Fruit fly (Drosophila melanogaster) whole organism, prepupa: ENCODE data around the gene CG13999.

Experiments used
- Blimp-1 ChIP-seq: fragments of 200-800 bp; sonication (Bioruptor generic); optimal IDR thresholded peaks from 3 replicates; lab custom pipeline; 2017; ENCODE audit warnings: missing biosample characterization, missing genetic modification characterization, mild to moderate bottlenecking, moderate library complexity, missing genetic modification reagents
- CG10669 ChIP-seq: fragments of 200-800 bp; sonication (Bioruptor generic); optimal IDR thresholded peaks from 3 replicates; lab custom pipeline; 2018; ENCODE audit warnings: missing biosample characterization, mild to moderate bottlenecking, missing genetic modification characterization, moderate library complexity
- CG11762 ChIP-seq: fragments of 200-800 bp; sonication (Bioruptor generic); optimal IDR thresholded peaks from 3 replicates; lab custom pipeline; 2016; ENCODE audit warnings: missing biosample characterization, missing genetic modification characterization; ENCODE audit not compliant: insufficient read depth
- CG11902 ChIP-seq: fragments of 200-800 bp; sonication (Bioruptor generic); optimal IDR thresholded peaks from 3 replicates; lab custom pipeline; 2016; ENCODE audit warnings: missing biosample characterization, missing genetic modification characterization
- CG1621 ChIP-seq: fragments of 200-800 bp; sonication (Bioruptor generic); optimal IDR thresholded peaks from 3 replicates; lab custom pipeline; 2018; ENCODE audit warnings: missing biosample characterization, mild to moderate bottlenecking, missing genetic modification characterization
- CG31627 ChIP-seq: fragments of 200-800 bp; sonication (Bioruptor generic); optimal IDR thresholded peaks from 3 replicates; lab custom pipeline; 2016; ENCODE audit warnings: missing biosample characterization, missing genetic modification characterization
- CG32006 ChIP-seq: fragments of 200-800 bp; sonication (Bioruptor generic); optimal IDR thresholded peaks from 3 replicates; lab custom pipeline; 2017; ENCODE audit warnings: missing biosample characterization, mild to moderate bottlenecking, missing genetic modification characterization
- CG3919 ChIP-seq: fragments of 200-800 bp; sonication (Bioruptor generic); optimal IDR thresholded peaks from 3 replicates; lab custom pipeline; 2016; ENCODE audit warnings: missing biosample characterization, missing genetic modification characterization
- CG4318 ChIP-seq: fragments of 200-800 bp; sonication (Bioruptor generic); optimal IDR thresholded peaks from 3 replicates; lab custom pipeline; 2017; ENCODE audit warnings: missing biosample characterization, mild to moderate bottlenecking, missing genetic modification characterization
- CG6163 ChIP-seq: fragments of 200-800 bp; sonication (Bioruptor generic); IDR thresholded peaks from 3 replicates; pipeline ENCODE4 v1.3.6; 2022; ENCODE audit warnings: missing biosample characterization, missing genetic modification characterization
- CG6276 ChIP-seq: fragments of 200-800 bp; sonication (Bioruptor generic); optimal IDR thresholded peaks from 2 replicates; lab custom pipeline; 2017; ENCODE audit warnings: missing biosample characterization, mild to moderate bottlenecking, missing genetic modification characterization
- CG6792 ChIP-seq: fragments of 200-800 bp; sonication (Bioruptor generic); optimal IDR thresholded peaks from 3 replicates; lab custom pipeline; 2016; ENCODE audit warnings: missing biosample characterization, missing genetic modification characterization
- CG8632 ChIP-seq: fragments of 200-800 bp; sonication (Bioruptor generic); optimal IDR thresholded peaks from 3 replicates; lab custom pipeline; 2016; ENCODE audit warnings: missing biosample characterization, missing genetic modification characterization
- Eip75B ChIP-seq: fragments of 200-800 bp; sonication (Bioruptor generic); optimal IDR thresholded peaks from 3 replicates; lab custom pipeline; 2016; ENCODE audit warnings: missing biosample characterization, missing genetic modification characterization
- Eip78C ChIP-seq: fragments of 200-800 bp; sonication (Bioruptor generic); peaks from one replicate; lab custom pipeline; 2016; ENCODE audit warnings: missing biosample characterization, missing genetic modification characterization
- Eip93F ChIP-seq: fragments of 200-800 bp; sonication (Bioruptor generic); optimal IDR thresholded peaks from 2 replicates; lab custom pipeline; 2016; ENCODE audit warnings: missing biosample characterization, mild to moderate bottlenecking, missing genetic modification characterization
- Ets96B ChIP-seq: fragments of 200-800 bp; optimal IDR thresholded peaks from 2 replicates; lab custom pipeline; 2019; ENCODE audit warnings: missing biosample characterization, mild to moderate bottlenecking, missing genetic modification characterization, moderate library complexity
- Met ChIP-seq: fragments of 200-800 bp; sonication (Bioruptor generic); optimal IDR thresholded peaks from 3 replicates; lab custom pipeline; 2016; ENCODE audit warnings: missing biosample characterization, missing genetic modification characterization
- Sox102F ChIP-seq: fragments of 200-800 bp; sonication (Bioruptor generic); optimal IDR thresholded peaks from 2 replicates; lab custom pipeline; 2016; ENCODE audit warnings: missing biosample characterization, mild to moderate bottlenecking, missing genetic modification characterization
- cyc ChIP-seq: fragments of 200-800 bp; sonication (Bioruptor generic); optimal IDR thresholded peaks from 3 replicates; lab custom pipeline; 2016; ENCODE audit warnings: missing biosample characterization, missing genetic modification characterization
- dac ChIP-seq: fragments of 200-800 bp; sonication (Bioruptor generic); optimal IDR thresholded peaks from 2 replicates; lab custom pipeline; 2017; ENCODE audit warnings: missing biosample characterization, mild to moderate bottlenecking, missing genetic modification characterization
- eg ChIP-seq: fragments of 200-800 bp; sonication (Bioruptor generic); IDR thresholded peaks from 3 replicates; pipeline ENCODE4 v1.3.6; 2022; ENCODE audit warnings: missing biosample characterization, missing genetic modification characterization
- fd59A ChIP-seq: fragments of 200-800 bp; sonication (Bioruptor generic); optimal IDR thresholded peaks from 2 replicates; lab custom pipeline; 2017; ENCODE audit warnings: missing biosample characterization, mild to moderate bottlenecking, missing genetic modification characterization, missing genetic modification reagents
- net ChIP-seq: fragments of 200-800 bp; sonication (Bioruptor generic); optimal IDR thresholded peaks from 3 replicates; lab custom pipeline; 2016; ENCODE audit warnings: missing biosample characterization, missing genetic modification characterization
- pdm3 ChIP-seq: fragments of 200-800 bp; sonication (Bioruptor generic); optimal IDR thresholded peaks from 3 replicates; lab custom pipeline; 2016; ENCODE audit warnings: missing biosample characterization, missing genetic modification characterization
- ss ChIP-seq, 2 experiments: fragments of 200-800 bp; sonication (Bioruptor generic); optimal IDR thresholded peaks; 2 replicates in 1 of 2; 3 replicates in 1 of 2; lab custom pipeline; 2017 to 2018; ENCODE audit warnings: mild to moderate bottlenecking in 2 of 2, missing biosample characterization in 2 of 2, missing genetic modification characterization in 2 of 2, moderate library complexity in 1 of 2
- topi ChIP-seq: fragments of 200-800 bp; sonication (Bioruptor generic); optimal IDR thresholded peaks from 3 replicates; lab custom pipeline; 2016; ENCODE audit warnings: missing biosample characterization, missing genetic modification characterization

The CG13999 gene

DNA sequence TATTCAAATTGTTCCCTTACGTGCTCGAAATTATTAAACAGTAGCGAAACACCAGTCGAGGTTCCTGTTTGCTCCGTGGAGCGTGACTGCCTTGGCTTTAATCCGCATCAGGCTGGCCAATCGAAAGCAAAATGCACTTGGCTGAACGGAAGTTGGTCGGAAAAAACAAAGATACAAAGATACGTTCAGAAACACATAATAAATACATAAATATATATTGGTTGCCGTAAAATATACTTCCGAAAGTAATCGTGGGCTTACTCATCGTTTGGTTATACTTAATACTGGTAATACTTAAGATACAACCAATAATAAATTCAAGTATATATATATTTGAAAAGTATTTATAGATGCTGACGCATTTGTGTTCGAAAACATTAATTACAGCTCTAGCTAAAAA, 8.6 kb upstream of the CG13999 start, which contains the start of gene psd:
TSS of gene psd (minus strand) at position 101 of the 400 bp plus-strand sequence.
- TF ChIP-seq Ets96B (no peak), Eip78C (peak; percentile 48)
- TF ChIP-seq, all 60 proteins: peak for 1

DNA sequence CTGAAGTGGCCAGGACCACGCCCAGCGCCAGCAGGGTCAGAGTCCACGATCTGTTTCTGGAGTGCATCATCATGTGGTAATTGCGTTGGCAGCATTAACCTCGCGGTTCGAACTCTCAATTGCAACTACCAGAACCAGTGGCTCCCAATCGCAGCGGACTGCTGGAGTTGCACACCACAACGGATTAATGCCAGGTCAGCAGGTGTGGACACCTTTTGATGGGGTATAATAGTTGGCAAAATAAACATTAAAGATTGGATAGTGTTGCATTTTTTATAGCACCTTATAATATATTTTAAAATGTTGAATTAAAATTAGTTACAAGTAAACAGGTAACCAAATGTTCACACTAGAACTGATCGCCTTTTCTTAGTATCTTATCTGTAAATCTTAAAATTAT, 7.9 kb upstream of the CG13999 start:
- no peak for TF ChIP-seq CG31627 (GFP tag; lab: Kevin White, UChicago)
- no peak for TF ChIP-seq CG11902 (GFP tag; lab: Kevin White, UChicago)
- TF ChIP-seq topi (GFP tag; lab: Kevin White, UChicago) = no peak
- TF ChIP-seq CG3919 = no peak
- no peak for TF ChIP-seq Blimp-1 (GFP tag; lab: Kevin White, UChicago)
- no peak for TF ChIP-seq Sox102F
- TF ChIP-seq CG10669 (GFP tag; lab: Kevin White, UChicago) = no peak
- no peak for TF ChIP-seq CG6792
- no peak for TF ChIP-seq Met
- TF ChIP-seq Ets96B = no peak
- no peak for TF ChIP-seq dac (GFP tag; lab: Kevin White, UChicago)
- no peak for TF ChIP-seq fd59A (GFP tag; lab: Kevin White, UChicago)
- TF ChIP-seq eg (GFP tag; lab: Robert Waterston, UW) = no peak
- no peak for TF ChIP-seq Eip93F (GFP tag; lab: Kevin White, UChicago)
- no peak for TF ChIP-seq CG6276 (GFP tag; lab: Kevin White, UChicago)
- TF ChIP-seq, all 60 proteins: peak for 0

DNA sequence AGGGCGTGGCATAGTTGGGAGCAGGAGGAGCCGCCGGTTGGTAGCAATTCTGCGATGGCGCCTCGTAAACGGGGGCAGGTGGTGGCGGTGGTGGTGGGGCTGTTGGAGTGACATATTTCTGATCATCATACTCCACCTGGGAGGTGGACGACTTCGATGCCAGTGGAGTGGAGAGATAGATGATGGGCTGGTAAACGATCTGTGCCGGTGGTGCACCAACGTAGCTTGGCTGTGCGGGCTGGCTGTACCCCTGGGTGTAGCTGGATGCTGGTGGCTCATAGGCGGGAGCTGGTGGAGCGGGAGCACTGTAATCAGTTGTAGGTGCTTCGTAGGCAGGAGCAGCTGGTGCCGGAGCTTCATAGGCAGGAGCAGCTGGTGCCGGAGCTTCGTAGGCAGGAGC, 7.0 kb upstream of the CG13999 start:
- TF ChIP-seq CG8632 (GFP tag; lab: Kevin White, UChicago) = no peak
- TF ChIP-seq Eip75B = no peak
- no peak for TF ChIP-seq cyc (GFP tag; lab: Kevin White, UChicago)
- TF ChIP-seq CG11762 (GFP tag; lab: Kevin White, UChicago) = no peak

DNA sequence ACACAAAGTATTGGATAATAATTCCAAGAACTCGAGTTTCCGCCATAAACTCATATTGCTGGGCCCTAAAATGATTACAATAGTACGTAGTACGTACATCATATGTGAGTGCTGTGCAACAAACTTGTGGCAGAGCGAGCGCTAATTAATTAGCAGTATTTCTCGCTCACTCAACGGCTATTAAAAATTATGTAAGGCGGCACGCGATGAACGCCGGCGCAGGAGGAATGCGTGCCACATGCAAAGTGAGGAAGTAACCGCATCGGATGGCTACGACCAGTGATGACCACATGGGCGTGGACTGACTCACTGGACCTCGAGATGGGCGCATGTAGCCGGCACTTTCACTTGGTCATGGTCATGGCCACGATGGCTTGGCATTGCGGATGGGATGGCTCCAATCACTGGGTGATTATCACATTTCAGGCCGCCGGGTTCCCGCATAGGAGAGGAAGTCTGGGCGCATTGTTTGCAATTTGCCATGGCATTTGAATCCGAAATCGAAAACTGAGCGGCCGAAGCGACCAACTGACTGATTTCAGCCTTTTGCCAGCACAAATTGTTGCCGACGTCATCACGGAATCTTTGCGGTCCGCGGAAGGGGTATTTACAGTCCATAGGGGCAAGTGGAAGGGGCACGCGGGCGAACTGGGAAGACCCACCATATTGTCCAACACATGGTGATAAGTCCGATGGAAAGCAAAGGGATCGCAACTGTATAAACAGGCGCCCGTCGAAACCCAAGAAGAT, 5.1 kb upstream of the CG13999 start:
- TF ChIP-seq ss (GFP tag; optimal IDR thresholded peaks at IDR 0.05; lab: Kevin White, UChicago) (peak in 1 of 2 experiments; percentile 98), Met (no peak)

DNA sequence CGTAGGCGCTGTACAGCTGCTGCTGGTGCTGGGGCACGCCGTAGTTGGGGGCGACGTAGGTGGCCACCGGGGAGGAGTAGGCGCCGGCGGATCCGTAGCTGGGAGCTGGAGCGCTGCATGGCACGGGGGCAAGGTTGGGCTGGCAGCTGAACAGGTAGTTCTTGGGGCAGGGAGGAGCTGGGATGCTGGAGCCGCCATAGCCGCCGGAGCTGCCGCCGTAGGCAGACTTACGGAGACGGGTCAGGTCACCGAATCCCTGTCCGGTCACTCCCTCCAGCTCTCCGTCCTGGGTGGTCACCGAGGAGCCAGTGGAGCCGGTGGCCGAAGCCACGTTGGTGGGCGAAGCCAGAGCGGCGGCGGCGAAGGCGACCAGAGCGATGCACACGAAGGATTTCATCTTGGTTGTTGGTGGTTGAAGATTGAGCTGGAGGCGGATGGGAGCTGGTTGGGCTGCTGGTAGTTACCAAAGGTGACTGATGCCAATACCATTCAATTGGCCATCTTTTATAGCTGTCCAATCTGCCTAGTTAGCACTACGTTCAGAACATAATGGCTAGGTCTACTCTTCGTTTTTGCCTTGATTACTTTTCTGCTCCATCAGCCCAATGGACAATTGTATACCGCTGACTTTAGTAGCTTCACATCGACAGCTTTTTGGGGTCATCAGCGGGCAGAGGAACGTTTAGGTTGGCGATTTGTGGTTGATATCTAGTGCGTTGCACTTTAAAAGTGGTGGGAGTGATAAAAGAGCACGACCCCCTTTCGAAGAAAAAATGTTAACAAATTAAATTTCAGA, 3.8 kb upstream of the CG13999 start, which contains the start of gene Vm26Aa:
TSS of gene Vm26Aa (minus strand) at position 478 of the 796 bp plus-strand sequence.
- TF ChIP-seq Eip75B = no peak
- TF ChIP-seq CG1621 (tag; lab: Kevin White, UChicago) = no peak
- no peak for TF ChIP-seq net (GFP tag; lab: Kevin White, UChicago)

DNA sequence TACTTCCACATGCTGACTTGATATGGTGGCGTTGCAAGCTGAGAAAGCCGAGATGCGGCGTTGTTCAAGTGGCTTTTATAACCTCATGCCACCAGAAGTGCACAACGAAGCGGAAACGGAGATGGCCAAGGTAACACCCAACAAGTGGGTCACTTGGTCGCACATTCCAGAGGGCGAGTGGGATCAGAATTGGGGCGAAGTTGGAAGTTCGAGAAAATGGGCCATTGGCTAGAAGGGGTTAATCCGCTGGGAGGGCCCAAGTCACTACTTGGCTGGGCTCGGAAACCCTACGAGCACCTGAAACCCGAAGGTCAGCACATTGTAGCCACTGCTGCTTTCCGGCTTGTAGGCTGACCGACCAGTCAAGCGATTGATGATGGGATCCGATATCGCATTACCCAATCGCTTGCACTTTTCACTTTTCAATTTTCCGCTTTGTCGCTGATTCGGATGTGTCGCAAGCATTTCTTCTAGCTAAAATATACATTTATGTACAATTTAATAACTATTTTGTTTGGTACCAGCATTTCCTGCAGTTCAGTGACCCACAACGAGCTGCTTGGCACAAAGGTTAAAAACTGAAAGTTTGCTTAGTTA, 2.4 kb upstream of the CG13999 start, which contains the start of gene Vm26Ac:
TSS of gene Vm26Ac (minus strand) at position 51 of the 597 bp plus-strand sequence.
- TF ChIP-seq Met (no peak), CG32006 (no peak)
- TF ChIP-seq, all 60 proteins: peak for 0

DNA sequence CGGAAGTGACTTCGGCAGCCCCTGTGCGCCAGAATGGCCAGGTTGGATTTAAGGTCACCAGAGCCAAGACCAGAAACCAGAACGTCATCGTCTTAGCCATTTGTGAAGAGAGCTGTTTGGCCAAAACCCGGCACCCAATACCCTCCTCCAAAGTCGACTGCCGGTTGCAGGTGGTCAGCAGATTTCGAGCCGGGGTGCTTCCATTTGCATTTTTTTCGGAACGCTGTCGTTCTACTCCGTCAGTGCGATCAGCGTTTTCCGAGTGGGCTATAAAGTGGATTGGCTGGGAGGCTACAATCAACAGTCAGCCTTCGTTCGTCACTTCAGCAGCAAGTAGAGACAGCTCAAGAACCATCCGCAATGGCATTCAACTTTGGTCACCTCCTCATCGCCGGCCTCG, 440 bp upstream of the CG13999 start, which contains the start of the genes CG13998 and Vm26Ab:
TSS of gene CG13998 (minus strand) at position 114 of the 400 bp plus-strand sequence.
TSS of gene Vm26Ab (plus strand) at position 299 of the 400 bp plus-strand sequence.
- no peak for TF ChIP-seq topi (GFP tag; lab: Kevin White, UChicago)
- TF ChIP-seq CG31627 (GFP tag; lab: Kevin White, UChicago) = no peak
- no peak for TF ChIP-seq CG6276 (GFP tag; lab: Kevin White, UChicago)
- no peak for TF ChIP-seq pdm3 (GFP tag; lab: Kevin White, UChicago)
- no peak for TF ChIP-seq CG4318 (GFP tag; lab: Kevin White, UChicago)
- TF ChIP-seq CG6163 (GFP tag; lab: Robert Waterston, UW) = no peak
- TF ChIP-seq, all 60 proteins: peak for 0
